Worm (Caenorhabditis elegans): ENCODE data around the gene mpc-1.

ce11 chrIII:4390421-4390820 lies 22.8 kb upstream of the mpc-1 start:
- TF ChIP-seq B0019.2 (GFP tag; conservative IDR thresholded peaks at IDR 0.05) (no peak), B0261.1 (tag; optimal IDR thresholded peaks at IDR 0.05) (no peak), C06A6.2 (GFP tag; conservative IDR thresholded peaks at IDR 0.05) (no peak), ama-1 (optimal IDR thresholded peaks at IDR 0.05) (no peak), ama-1 (GFP tag; optimal IDR thresholded peaks at IDR 0.05) (no peak), efl-1 (GFP tag; optimal IDR thresholded peaks at IDR 0.05) (no peak), zim-3 (tag; optimal IDR thresholded peaks at IDR 0.05) (no peak), tbp1 (GFP tag; optimal IDR thresholded peaks at IDR 0.05) (no peak)

All from whole organism, young adult.